Worm (Caenorhabditis elegans): ENCODE measurements around the gene josd-1.

DNA sequence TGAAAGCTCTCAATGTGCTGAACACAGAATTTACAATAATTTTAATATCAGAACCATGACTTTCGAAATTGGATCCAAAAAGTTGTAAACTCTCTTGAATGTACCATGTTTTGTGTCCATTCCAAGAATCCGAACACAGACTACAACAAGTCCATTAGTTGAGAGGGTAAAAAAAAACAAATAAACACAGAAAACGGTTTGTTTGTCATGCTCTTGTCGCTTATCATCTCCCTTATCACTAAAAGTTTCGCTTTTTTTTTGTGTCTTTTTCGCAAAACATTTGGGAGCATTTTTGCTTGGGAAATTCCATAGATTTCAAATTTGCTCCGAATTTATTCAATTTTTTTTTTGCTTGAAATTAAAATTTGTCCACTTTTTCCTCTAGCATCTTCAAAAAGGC, 33.1 kb downstream of the josd-1 start:
- TF ChIP-seq nhr-12 (tag; optimal IDR thresholded peaks at IDR 0.05) = no peak
- no peak for TF ChIP-seq pha-4 (tag; optimal IDR thresholded peaks at IDR 0.05)
- TF ChIP-seq lin-13 (tag; optimal IDR thresholded peaks at IDR 0.05) = no peak
- no peak for TF ChIP-seq unc-62 (GFP tag; optimal IDR thresholded peaks at IDR 0.05)
- no peak for TF ChIP-seq elt-1 (tag; optimal IDR thresholded peaks at IDR 0.05; ENCODE audit: borderline replicate concordance, insufficient read depth)
- no peak for TF ChIP-seq lsy-2 (tag; optimal IDR thresholded peaks at IDR 0.05)
